Fruit fly (Drosophila melanogaster): ENCODE measurements around the gene mura.

The mura gene

DNA sequence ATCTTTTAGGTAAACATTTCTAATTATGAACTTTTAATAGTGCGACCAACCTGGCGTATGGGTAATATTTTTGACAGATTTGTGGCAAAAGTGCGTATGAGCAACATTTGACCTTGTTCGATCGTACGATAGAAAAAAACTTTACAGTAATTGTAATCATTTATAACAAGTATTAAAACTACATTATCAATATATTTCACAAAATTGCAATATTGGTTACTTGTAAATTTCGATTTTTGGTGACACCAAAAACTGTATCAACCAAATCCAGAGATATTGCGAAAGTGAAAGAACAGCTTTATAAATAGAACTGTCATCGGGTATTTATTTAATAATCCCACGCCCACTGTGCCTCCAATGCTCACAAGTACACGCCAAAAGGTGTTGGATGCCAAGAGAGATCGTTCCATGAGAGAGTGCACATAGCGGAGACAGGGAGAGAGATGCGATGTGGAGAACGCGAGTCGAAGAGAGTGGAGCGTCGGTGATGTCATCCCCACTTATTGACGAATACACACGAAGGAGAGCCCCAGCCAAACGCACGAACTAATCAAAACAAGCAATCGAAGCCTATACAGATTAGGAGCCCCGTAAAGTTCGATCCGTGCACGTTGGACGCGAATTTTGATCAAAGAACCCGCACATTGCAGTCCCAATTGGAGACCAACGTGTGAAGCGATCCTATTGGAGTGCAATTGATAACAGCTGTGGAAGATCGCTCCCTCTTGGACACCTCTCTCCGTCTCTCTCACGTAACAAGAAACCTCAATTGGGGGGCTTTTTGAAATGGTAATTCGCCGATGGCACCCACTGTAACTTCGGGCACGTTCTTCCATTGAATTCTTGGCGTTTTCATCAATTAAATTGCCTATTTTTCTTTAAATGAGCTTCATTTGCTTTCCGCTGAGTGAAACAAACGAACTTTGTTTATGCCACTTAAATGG lies 18.2 kb downstream of the mura start (continued):
- TF ChIP-seq fd85E (GFP tag; optimal IDR thresholded peaks at IDR 0.05) (peak; percentile 83), CG11762 (GFP tag; optimal IDR thresholded peaks at IDR 0.05; ENCODE audit: insufficient read depth) (peak; percentile 96), CG15336 (GFP tag; IDR thresholded peaks at IDR 0.05) (peak; percentile 92), Eip93F (GFP tag; optimal IDR thresholded peaks at IDR 0.05) (peak; percentile 68), CG6854 (GFP tag; optimal IDR thresholded peaks at IDR 0.05) (peak; percentile 90), achi (GFP tag; optimal IDR thresholded peaks at IDR 0.05) (peak; percentile 97), acj6 (GFP tag; optimal IDR thresholded peaks at IDR 0.05) (peak; percentile 97), Smox (GFP tag; optimal IDR thresholded peaks at IDR 0.05) (peak; percentile 97), salr (GFP tag; optimal IDR thresholded peaks at IDR 0.05) (peak; percentile 90 to 99), Hr39 (GFP tag; optimal IDR thresholded peaks at IDR 0.05) (peak; percentile 96), CG10631 (GFP tag; optimal IDR thresholded peaks at IDR 0.05) (peak; percentile 98), CG8632 (GFP tag; optimal IDR thresholded peaks at IDR 0.05) (peak; percentile 96), dsx (GFP tag; optimal IDR thresholded peaks at IDR 0.05; ENCODE audit: poor library complexity, severe bottlenecking) (peak; percentile 84), dac (GFP tag; optimal IDR thresholded peaks at IDR 0.05) (peak; percentile 97), CG9139 (GFP tag; optimal IDR thresholded peaks at IDR 0.05) (peak; percentile 93), CG7368 (GFP tag; optimal IDR thresholded peaks at IDR 0.05) (peak; percentile 95), CG6163 (GFP tag; IDR thresholded peaks at IDR 0.05) (peak; percentile 80), CG3032 (tag; optimal IDR thresholded peaks at IDR 0.05) (peak; percentile 94), Hr38 (GFP tag; optimal IDR thresholded peaks at IDR 0.05) (no peak)

DNA sequence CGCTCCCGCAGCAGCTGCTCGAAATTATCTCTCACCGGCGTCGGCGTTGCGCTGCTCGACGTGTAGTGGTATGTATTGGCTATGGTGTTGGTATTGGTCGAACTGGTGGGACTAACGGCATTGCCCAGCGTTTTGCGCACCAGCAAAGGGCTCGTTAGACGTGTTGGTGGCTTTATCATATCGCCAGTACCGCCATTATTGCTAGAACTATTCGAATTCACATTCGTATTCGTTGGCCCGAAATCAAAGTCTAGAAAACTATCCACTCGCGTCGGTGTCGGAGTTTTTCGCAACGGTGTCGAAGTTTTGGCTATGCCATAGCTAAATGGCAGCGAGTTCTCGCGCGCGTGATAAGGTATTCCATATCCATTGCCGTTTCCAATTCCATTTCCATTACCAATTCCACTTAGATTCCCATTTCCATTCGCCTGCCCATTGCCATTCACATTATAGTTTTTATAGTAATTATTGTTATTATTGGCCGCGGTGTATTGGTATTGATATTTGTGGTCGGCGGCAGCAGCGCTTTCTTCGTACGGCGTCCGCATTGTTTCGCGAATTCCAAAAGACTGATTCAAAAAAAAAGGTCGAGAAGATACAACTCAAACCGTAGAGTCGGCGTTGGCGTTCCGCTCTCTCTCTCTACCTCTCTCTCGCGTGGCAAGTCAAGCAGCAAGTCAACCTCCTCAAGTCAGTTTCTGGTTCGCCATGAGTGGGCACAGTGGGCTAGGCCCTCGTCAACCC lies 19.0 kb downstream of the mura start, which contains the start of gene by:
Gene by (minus strand): TSS at position 575 of the 744 bp plus-strand sequence.
- no peak for TF ChIP-seq Ets96B (tag; optimal IDR thresholded peaks at IDR 0.05)
- TF ChIP-seq CG31627 (GFP tag; optimal IDR thresholded peaks at IDR 0.05) = no peak
- no peak for TF ChIP-seq Sox14 (GFP tag; optimal IDR thresholded peaks at IDR 0.05)
- TF ChIP-seq CG3032 (tag; optimal IDR thresholded peaks at IDR 0.05) = no peak
- no peak for TF ChIP-seq svp (GFP tag)
- no peak for TF ChIP-seq Gug (GFP tag; IDR thresholded peaks at IDR 0.05)
- TF ChIP-seq Met (GFP tag; optimal IDR thresholded peaks at IDR 0.05) = no peak
- no peak for TF ChIP-seq acj6 (GFP tag; optimal IDR thresholded peaks at IDR 0.05)
- no peak for TF ChIP-seq CG6808 (GFP tag; optimal IDR thresholded peaks at IDR 0.05)
- no peak for TF ChIP-seq CG10669 (GFP tag; optimal IDR thresholded peaks at IDR 0.05)
- no peak for TF ChIP-seq achi (GFP tag; optimal IDR thresholded peaks at IDR 0.05)

DNA sequence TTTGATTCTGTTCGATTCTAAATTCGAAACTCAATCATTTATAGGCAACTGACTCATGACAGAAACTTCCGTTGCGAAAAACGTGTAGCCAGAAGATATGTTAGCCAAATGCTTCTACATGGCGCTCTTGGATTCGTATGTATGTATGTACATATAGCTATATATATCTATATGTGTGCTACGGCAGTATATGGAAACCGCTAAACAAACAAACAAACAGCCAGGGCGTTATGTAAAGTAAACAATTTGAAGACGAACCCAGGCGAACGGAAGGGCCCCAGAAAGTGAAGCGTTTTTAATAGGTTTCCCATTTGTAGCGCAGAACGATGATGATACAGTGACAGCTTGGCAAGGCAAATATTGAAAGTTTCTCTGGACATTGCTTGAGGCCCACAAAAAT lies 21.7 kb downstream of the mura start:
- peak; percentile 74 for TF ChIP-seq fkh (GFP tag; optimal IDR thresholded peaks at IDR 0.05)
- no peak for TF ChIP-seq fd85E (GFP tag; optimal IDR thresholded peaks at IDR 0.05)

DNA sequence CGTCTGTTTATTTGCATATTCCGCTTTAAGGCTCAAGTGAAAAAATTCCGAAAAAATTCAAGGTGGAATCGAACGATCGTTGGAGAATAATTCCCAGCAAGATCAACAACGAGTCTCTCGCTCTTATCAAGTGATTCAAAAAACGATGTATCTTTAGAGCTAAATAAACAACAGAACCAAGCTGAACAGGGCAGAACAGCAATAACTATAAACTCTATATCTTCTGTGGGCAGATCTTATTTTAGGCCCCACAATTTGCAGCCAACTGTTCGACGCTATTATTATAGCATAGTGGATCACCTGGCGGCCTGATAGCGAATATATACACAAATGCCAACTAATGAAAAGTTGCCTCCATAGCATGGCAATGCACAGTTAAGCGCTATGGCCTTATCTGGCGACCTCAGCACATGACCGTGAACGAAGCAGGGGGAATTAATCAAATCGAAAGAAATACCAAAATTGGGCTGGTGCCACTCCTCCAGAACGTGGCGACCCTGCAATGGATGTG lies 22.2 kb downstream of the mura start:
- TF ChIP-seq svp (GFP tag) (peak; percentile 50), Lpt (GFP tag; optimal IDR thresholded peaks at IDR 0.05) (no peak), fkh (GFP tag; optimal IDR thresholded peaks at IDR 0.05) (peak; percentile 62), Hr38 (GFP tag; optimal IDR thresholded peaks at IDR 0.05) (no peak)
